Fruit fly (Drosophila melanogaster) whole organism, wandering third instar larva: ENCODE data around the gene CG17190.

Experiments used
- Abd-B ChIP-seq: fragments of >200 bp; optimal IDR thresholded peaks from 2 replicates; lab custom pipeline; 2017; ENCODE audit warnings: missing biosample characterization, missing genetic modification characterization
- CG32264 ChIP-seq: fragments of 200-800 bp; sonication (Bioruptor generic); optimal IDR thresholded peaks from 2 replicates; lab custom pipeline; 2016; ENCODE audit warnings: missing biosample characterization, missing genetic modification characterization
- CG9705 ChIP-seq: fragments of 200-800 bp; sonication (Bioruptor generic); optimal IDR thresholded peaks from 2 replicates; lab custom pipeline; 2018; ENCODE audit warnings: missing biosample characterization, mild to moderate bottlenecking, missing genetic modification characterization
- CrebA ChIP-seq: fragments of 200-800 bp; sonication (Bioruptor generic); optimal IDR thresholded peaks from 2 replicates; lab custom pipeline; 2016; ENCODE audit warnings: missing biosample characterization, mild to moderate bottlenecking, missing genetic modification characterization, borderline replicate concordance
- Dfd ChIP-seq: fragments of >200 bp; optimal IDR thresholded peaks from 2 replicates; lab custom pipeline; 2017; ENCODE audit warnings: missing biosample characterization, missing genetic modification characterization
- Dif ChIP-seq: fragments of 200-275, 200-300 bp; sonication (Bioruptor generic); optimal IDR thresholded peaks from 2 replicates; lab custom pipeline; 2018; ENCODE audit warnings: missing biosample characterization, missing genetic modification characterization; ENCODE audit not compliant: partially characterized antibody
- GATAd ChIP-seq: sonication (Bioruptor generic); optimal IDR thresholded peaks from 2 replicates; lab custom pipeline; 2016; ENCODE audit warnings: missing biosample characterization, missing genetic modification characterization
- HLH106 ChIP-seq: fragments of 200-800 bp; optimal IDR thresholded peaks from 3 replicates; lab custom pipeline; 2019; ENCODE audit warnings: missing biosample characterization, mild to moderate bottlenecking, missing genetic modification characterization, moderate library complexity
- Hr83 ChIP-seq: fragments of 200-300 bp; sonication (Bioruptor generic); optimal IDR thresholded peaks from 2 replicates; lab custom pipeline; 2016; ENCODE audit warnings: missing biosample characterization, mild to moderate bottlenecking, missing genetic modification characterization, moderate library complexity; ENCODE audit not compliant: poor library complexity, severe bottlenecking
- Jra ChIP-seq: sonication (Bioruptor generic); optimal IDR thresholded peaks from 2 replicates; lab custom pipeline; 2016; ENCODE audit warnings: missing biosample characterization, missing genetic modification characterization
- Myc ChIP-seq: fragments of >200 bp; optimal IDR thresholded peaks from 2 replicates; lab custom pipeline; 2017
- N ChIP-seq: fragments of >200 bp; optimal IDR thresholded peaks from 2 replicates; lab custom pipeline; 2018; ENCODE audit warnings: missing biosample characterization, missing external identifiers, missing genetic modification characterization
- OdsH ChIP-seq: fragments of 200-800 bp; sonication (Bioruptor generic); optimal IDR thresholded peaks from 2 replicates; lab custom pipeline; 2016; ENCODE audit warnings: missing biosample characterization, mild to moderate bottlenecking, missing genetic modification characterization
- Rel ChIP-seq, 2 experiments: fragments of 200-800 bp; sonication (Bioruptor generic) in 1 of 2; optimal IDR thresholded peaks; 2 replicates in 1 of 2; 3 replicates in 1 of 2; lab custom pipeline; 2016 to 2019; ENCODE audit warnings: mild to moderate bottlenecking in 2 of 2, missing biosample characterization in 2 of 2, missing genetic modification characterization in 2 of 2, moderate library complexity in 1 of 2
- Sp1 ChIP-seq: fragments of 200-800 bp; sonication (Bioruptor generic); optimal IDR thresholded peaks from 3 replicates; lab custom pipeline; 2019; ENCODE audit warnings: missing biosample characterization, mild to moderate bottlenecking, missing genetic modification characterization, moderate library complexity
- Vsx2 ChIP-seq: fragments of 200-300, 225-300 bp; sonication (Bioruptor generic); optimal IDR thresholded peaks from 2 replicates; lab custom pipeline; 2018; ENCODE audit warnings: missing biosample characterization, missing genetic modification characterization; ENCODE audit not compliant: partially characterized antibody
- br ChIP-seq: fragments of 200-800 bp; sonication (Bioruptor generic); optimal IDR thresholded peaks from 2 replicates; lab custom pipeline; 2016; ENCODE audit warnings: missing biosample characterization, missing genetic modification characterization
- brk ChIP-seq: fragments of 200-800 bp; sonication (Bioruptor generic); optimal IDR thresholded peaks from 2 replicates; lab custom pipeline; 2016; ENCODE audit warnings: missing biosample characterization, mild to moderate bottlenecking, missing genetic modification characterization
- dl ChIP-seq, 2 experiments: fragments of 175-275, 200-275 bp in 1 of 2; fragments of 200-275 bp in 1 of 2; sonication (Bioruptor generic); optimal IDR thresholded peaks; lab custom pipeline; 2018; ENCODE audit warnings: mild to moderate bottlenecking in 2 of 2, missing biosample characterization in 2 of 2, missing genetic modification characterization in 2 of 2, moderate library complexity in 2 of 2; ENCODE audit not compliant: partially characterized antibody in 2 of 2, insufficient read depth in 1 of 2
- dmrt93B ChIP-seq: fragments of 200-800 bp; sonication (Bioruptor generic); optimal IDR thresholded peaks from 2 replicates; lab custom pipeline; 2018; ENCODE audit warnings: missing biosample characterization, mild to moderate bottlenecking, missing genetic modification characterization
- ey ChIP-seq: fragments of 200-800 bp; sonication (Bioruptor generic); optimal IDR thresholded peaks from 2 replicates; lab custom pipeline; 2016; ENCODE audit warnings: missing biosample characterization, missing genetic modification characterization
- foxo ChIP-seq, 2 experiments: fragments of 200-800 bp; sonication (Bioruptor generic); optimal IDR thresholded peaks; 2 replicates in 1 of 2; 3 replicates in 1 of 2; lab custom pipeline; 2016 to 2017; ENCODE audit warnings: missing biosample characterization in 2 of 2, missing genetic modification characterization in 2 of 2
- fru ChIP-seq: fragments of 200-800 bp; sonication (Bioruptor generic); optimal IDR thresholded peaks from 3 replicates; lab custom pipeline; 2016; ENCODE audit warnings: missing biosample characterization, mild to moderate bottlenecking, missing genetic modification characterization
- h ChIP-seq: fragments of 200-800 bp; sonication (Bioruptor generic); optimal IDR thresholded peaks from 3 replicates; lab custom pipeline; 2016; ENCODE audit warnings: missing biosample characterization, mild to moderate bottlenecking, missing genetic modification characterization
- jim ChIP-seq: fragments of 175-275, 200-325 bp; sonication (Bioruptor generic); optimal IDR thresholded peaks from 2 replicates; lab custom pipeline; 2016; ENCODE audit warnings: missing biosample characterization, mild to moderate bottlenecking, missing genetic modification characterization
- pan ChIP-seq: fragments of >200 bp; optimal IDR thresholded peaks from 2 replicates; lab custom pipeline; 2017
- psq ChIP-seq: fragments of 200-800 bp; sonication (Bioruptor generic); optimal IDR thresholded peaks from 3 replicates; lab custom pipeline; 2017; ENCODE audit warnings: missing biosample characterization, mild to moderate bottlenecking, missing genetic modification characterization, moderate library complexity
- sage ChIP-seq: fragments of 200-800 bp; sonication (Bioruptor generic); optimal IDR thresholded peaks from 2 replicates; lab custom pipeline; 2016; ENCODE audit warnings: missing biosample characterization, mild to moderate bottlenecking, missing genetic modification characterization
- sv ChIP-seq: fragments of 200-800 bp; sonication (Bioruptor generic); optimal IDR thresholded peaks from 3 replicates; lab custom pipeline; 2016; ENCODE audit warnings: missing biosample characterization, missing genetic modification characterization
- tai ChIP-seq: sonication (Bioruptor generic); optimal IDR thresholded peaks from 2 replicates; lab custom pipeline; 2016; ENCODE audit warnings: missing biosample characterization, missing genetic modification characterization
- usp ChIP-seq: fragments of >200 bp; optimal IDR thresholded peaks from 2 replicates; lab custom pipeline; 2017; ENCODE audit warnings: missing biosample characterization, missing genetic modification characterization

CG17190 gene

DNA sequence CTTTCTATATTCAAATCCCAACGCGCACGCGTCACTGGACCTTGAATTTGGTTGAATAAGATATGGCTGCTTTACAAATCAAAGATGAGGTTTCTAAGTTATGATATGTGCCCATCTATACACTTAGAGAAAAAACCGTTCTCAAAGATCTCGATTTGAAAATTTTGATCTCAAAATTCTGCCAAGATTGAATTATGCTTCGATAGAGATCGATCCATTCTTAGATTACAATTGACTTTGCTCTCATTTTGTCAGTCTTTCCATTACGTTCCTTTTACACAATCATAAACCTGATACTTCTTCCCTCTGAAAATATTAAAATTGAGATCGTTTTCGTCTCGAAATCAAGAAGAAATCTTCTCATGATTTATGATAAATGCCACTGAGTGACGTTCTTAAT is 616 bp downstream of the CG17190 start:
- TF ChIP-seq CrebA (GFP tag; lab: Kevin White, UChicago) (no peak), N (GFP tag; lab: Kevin White, UChicago) (no peak), Sp1 (GFP tag; lab: Kevin White, UChicago) (no peak), fru (GFP tag; lab: Kevin White, UChicago) (no peak), Dfd (no peak), CG32264 (GFP tag; lab: Kevin White, UChicago) (no peak), Jra (GFP tag; lab: Kevin White, UChicago) (no peak), tai (GFP tag; lab: Kevin White, UChicago) (no peak), OdsH (GFP tag; lab: Kevin White, UChicago) (no peak), Vsx2 (GFP tag; lab: Kevin White, UChicago) (no peak), pan (lab: Kevin White, UChicago) (no peak), br (no peak), Dif (GFP tag; lab: Kevin White, UChicago) (no peak), foxo (GFP tag; optimal IDR thresholded peaks at IDR 0.05; lab: Kevin White, UChicago) (no peak)

DNA sequence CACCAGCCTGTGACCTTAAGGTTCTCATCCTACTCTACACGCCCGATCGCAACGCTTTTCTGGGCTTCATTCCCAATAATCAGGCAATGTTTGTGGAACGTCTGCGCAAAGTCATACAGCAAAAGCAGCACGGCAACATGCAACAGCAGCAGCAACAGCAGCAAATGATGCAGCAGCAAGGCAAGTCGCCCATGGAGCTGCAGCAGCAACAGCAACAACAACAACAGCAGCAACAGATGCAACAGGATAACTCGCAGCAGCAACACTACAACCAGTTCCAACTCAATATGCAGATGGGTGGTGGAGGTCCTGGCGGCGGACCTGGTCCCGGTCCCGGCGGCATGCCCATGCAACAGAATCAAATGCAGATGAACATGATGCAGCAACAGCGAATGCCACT is 2.4 kb downstream of the CG17190 start:
- no peak for TF ChIP-seq Rel (GFP tag; optimal IDR thresholded peaks at IDR 0.05; lab: Kevin White, UChicago)
- no peak for TF ChIP-seq Rel (tag; optimal IDR thresholded peaks at IDR 0.05; lab: Kevin White, UChicago)
- no peak for TF ChIP-seq CG9705 (GFP tag; lab: Kevin White, UChicago)
- TF ChIP-seq dmrt93B (GFP tag; lab: Kevin White, UChicago): no peak
- TF ChIP-seq CrebA (GFP tag; lab: Kevin White, UChicago): no peak
- peak; percentile 94 for TF ChIP-seq Dfd
- TF ChIP-seq sv (GFP tag; lab: Kevin White, UChicago): no peak
- TF ChIP-seq Sp1 (GFP tag; lab: Kevin White, UChicago): no peak

dm6 chr3R:20008372-20009051 is 4.8 kb downstream of the CG17190 start, which contains the start of the genes Hs6st and MED25:
TSS of gene Hs6st (minus strand) at chr3R:20008512.
TSS of gene MED25 (plus strand) at chr3R:20008947.
- TF ChIP-seq brk (GFP tag; lab: Kevin White, UChicago) (no peak), Abd-B (no peak), Rel (GFP tag; optimal IDR thresholded peaks at IDR 0.05; lab: Kevin White, UChicago) (no peak), Rel (tag; optimal IDR thresholded peaks at IDR 0.05; lab: Kevin White, UChicago) (no peak), h (GFP tag; lab: Kevin White, UChicago) (peak; percentile 71), pan (lab: Kevin White, UChicago) (no peak), jim (GFP tag; lab: Kevin White, UChicago) (no peak), psq (GFP tag; lab: Kevin White, UChicago) (peak; percentile 98), sv (GFP tag; lab: Kevin White, UChicago) (peak; percentile 32), ey (GFP tag; lab: Kevin White, UChicago) (no peak), HLH106 (tag; lab: Kevin White, UChicago) (peak; percentile 34), Myc (lab: Kevin White, UChicago) (no peak), Sp1 (GFP tag; lab: Kevin White, UChicago) (peak; percentile 37), usp (GFP tag; lab: Kevin White, UChicago) (no peak), OdsH (GFP tag; lab: Kevin White, UChicago) (no peak), Hr83 (GFP tag; lab: Kevin White, UChicago) (peak; percentile 70), sage (GFP tag; lab: Kevin White, UChicago) (no peak), fru (GFP tag; lab: Kevin White, UChicago) (peak; percentile 17), Jra (GFP tag; lab: Kevin White, UChicago) (no peak), dl (GFP tag; optimal IDR thresholded peaks at IDR 0.05; lab: Kevin White, UChicago; ENCODE audit: insufficient read depth in 1 of 2, partially characterized antibody in 2 of 2) (no peak), CG9705 (GFP tag; lab: Kevin White, UChicago) (peak; percentile 40), tai (GFP tag; lab: Kevin White, UChicago) (no peak), dmrt93B (GFP tag; lab: Kevin White, UChicago) (peak; percentile 41), Vsx2 (GFP tag; lab: Kevin White, UChicago) (no peak), GATAd (GFP tag; lab: Kevin White, UChicago) (no peak), N (GFP tag; lab: Kevin White, UChicago) (no peak), Dif (GFP tag; lab: Kevin White, UChicago) (no peak)
